Worm (Caenorhabditis elegans) whole organism, midembryonic: ENCODE data around the gene nas-9.

ENCODE experiments used
- T22C8.4 ChIP-seq: fragments of 200-800 bp; sonication (Bioruptor generic); IDR thresholded peaks from 2 replicates; pipeline ENCODE4 v1.3.6; 2022; ENCODE audit warnings: missing genetic modification characterization, missing compliant biosample characterization
- cog-1 ChIP-seq: sonication (generic microtip); optimal IDR thresholded peaks from 2 replicates; lab custom pipeline; 2016; ENCODE audit warnings: missing genetic modification characterization, missing compliant biosample characterization
- flt-1 ChIP-seq: fragments of 200-800 bp; sonication (Bioruptor generic); IDR thresholded peaks from 2 replicates; pipeline ENCODE4 v1.3.6; 2022; ENCODE audit warnings: missing genetic modification characterization, missing compliant biosample characterization
- klf-2 ChIP-seq: fragments of 200-800 bp; sonication (Bioruptor generic); conservative IDR thresholded peaks from 2 replicates; pipeline ENCODE4 v1.3.6; 2022; ENCODE audit warnings: missing genetic modification reagents, missing genetic modification characterization, missing compliant biosample characterization
- med-1 ChIP-seq: sonication (generic microtip); optimal IDR thresholded peaks from 2 replicates; lab custom pipeline; 2017; ENCODE audit warnings: missing genetic modification characterization, mild to moderate bottlenecking, missing compliant biosample characterization, antibody characterized with exemption, missing genetic modification reagents; ENCODE audit not compliant: insufficient read depth
- ref-1 ChIP-seq: fragments of 200-800 bp; sonication (Bioruptor generic); conservative IDR thresholded peaks from 2 replicates; pipeline ENCODE4 v1.3.6; 2022; ENCODE audit warnings: missing genetic modification reagents, missing genetic modification characterization, missing compliant biosample characterization
- tab-1 ChIP-seq: fragments of 200-800 bp; sonication (Bioruptor generic); IDR thresholded peaks from 2 replicates; pipeline ENCODE4 v1.3.6; 2022; ENCODE audit warnings: missing genetic modification characterization, missing compliant biosample characterization
- ztf-23 ChIP-seq: fragments of 200-800 bp; sonication (Bioruptor generic); IDR thresholded peaks from 2 replicates; pipeline ENCODE4 v1.3.6; 2022; ENCODE audit warnings: missing genetic modification reagents, missing genetic modification characterization, missing compliant biosample characterization
- ztf-29 ChIP-seq: fragments of 200-800 bp; sonication (Bioruptor generic); IDR thresholded peaks from 2 replicates; pipeline ENCODE4 v1.3.6; 2022; ENCODE audit warnings: missing genetic modification reagents, missing genetic modification characterization, missing compliant biosample characterization

The nas-9 gene

DNA sequence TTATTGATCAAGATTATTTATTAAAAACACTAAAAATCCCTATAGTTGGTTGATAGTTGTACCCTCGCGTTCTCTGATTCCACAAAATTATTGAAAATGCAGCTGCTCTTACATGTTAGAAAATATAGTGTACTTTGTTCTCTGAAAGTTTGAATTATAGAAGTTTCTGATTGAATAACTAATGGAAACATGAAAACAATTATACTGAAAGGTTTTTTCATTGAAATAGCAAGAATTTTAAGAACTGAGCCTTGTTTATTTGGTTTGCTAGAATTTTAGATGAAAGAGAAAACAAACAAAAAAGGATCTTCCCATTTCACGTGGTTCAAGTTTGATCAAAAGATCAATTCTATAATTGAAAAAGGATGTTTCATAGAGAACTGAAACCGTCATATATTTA, 27.7 kb upstream of the nas-9 start:
- TF ChIP-seq flt-1 (GFP tag; lab: Robert Waterston, UW): no peak
- no peak for TF ChIP-seq cog-1
- no peak for TF ChIP-seq ref-1 (GFP tag; lab: Robert Waterston, UW)
- TF ChIP-seq med-1 (GFP tag; lab: Kevin White, UChicago): no peak
- no peak for TF ChIP-seq klf-2
- TF ChIP-seq ztf-29 (GFP tag; lab: Robert Waterston, UW): no peak
- TF ChIP-seq ztf-23 (GFP tag; lab: Robert Waterston, UW): no peak
- no peak for TF ChIP-seq tab-1 (GFP tag; lab: Robert Waterston, UW)

DNA sequence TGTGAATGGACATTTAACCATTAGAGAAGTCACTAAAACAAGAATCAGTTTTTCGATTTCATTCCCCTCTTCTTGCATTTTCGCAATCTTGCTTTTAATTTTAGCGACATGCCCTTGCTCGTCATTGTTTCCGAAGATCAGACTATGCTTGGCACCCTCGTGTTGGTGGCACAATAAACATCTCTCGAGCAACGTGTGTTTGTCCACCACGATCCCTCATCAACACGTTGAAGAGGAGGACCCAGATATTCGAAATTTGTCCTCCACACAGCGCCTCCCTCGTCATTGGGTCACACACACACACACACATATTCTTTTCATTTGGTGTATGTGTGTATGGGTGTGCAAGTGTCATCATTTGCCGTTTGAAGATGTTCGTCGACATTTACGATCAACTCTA, 25.6 kb upstream of the nas-9 start, which contains the start of gene srd-32:
Gene srd-32 (plus strand): TSS at position 301 of the 400 bp plus-strand sequence.
- TF ChIP-seq klf-2 (no peak), ztf-23 (GFP tag; lab: Robert Waterston, UW) (no peak), med-1 (GFP tag; lab: Kevin White, UChicago) (no peak), ref-1 (GFP tag; lab: Robert Waterston, UW) (no peak), tab-1 (GFP tag; lab: Robert Waterston, UW) (no peak), flt-1 (GFP tag; lab: Robert Waterston, UW) (no peak), ztf-29 (GFP tag; lab: Robert Waterston, UW) (no peak), T22C8.4 (GFP tag; lab: Robert Waterston, UW) (no peak), cog-1 (no peak)

DNA sequence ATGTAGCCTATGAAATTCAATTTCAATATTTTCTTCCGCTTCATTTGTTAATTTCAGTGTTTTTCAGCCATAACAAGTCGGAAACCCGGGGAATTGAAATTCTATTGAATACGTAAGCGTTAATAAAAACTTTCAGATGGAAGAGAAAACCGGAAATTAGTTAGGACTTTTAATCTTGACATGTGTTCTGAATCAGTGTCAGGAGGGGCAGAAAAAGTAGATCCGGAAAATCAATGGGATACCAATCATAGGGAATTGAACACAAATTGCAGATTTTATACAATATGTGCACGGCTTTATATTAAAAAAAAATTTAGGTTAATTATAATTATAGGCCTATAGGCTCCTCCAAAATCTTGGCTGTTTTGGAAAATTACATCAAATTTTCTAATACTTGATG, 24.5 kb upstream of the nas-9 start:
- TF ChIP-seq med-1 (GFP tag; lab: Kevin White, UChicago): no peak
- TF ChIP-seq flt-1 (GFP tag; lab: Robert Waterston, UW): no peak
- TF ChIP-seq T22C8.4 (GFP tag; lab: Robert Waterston, UW): no peak
- no peak for TF ChIP-seq klf-2
- TF ChIP-seq ref-1 (GFP tag; lab: Robert Waterston, UW): no peak
- TF ChIP-seq cog-1: no peak
- no peak for TF ChIP-seq ztf-23 (GFP tag; lab: Robert Waterston, UW)
- no peak for TF ChIP-seq ztf-29 (GFP tag; lab: Robert Waterston, UW)
- no peak for TF ChIP-seq tab-1 (GFP tag; lab: Robert Waterston, UW)

DNA sequence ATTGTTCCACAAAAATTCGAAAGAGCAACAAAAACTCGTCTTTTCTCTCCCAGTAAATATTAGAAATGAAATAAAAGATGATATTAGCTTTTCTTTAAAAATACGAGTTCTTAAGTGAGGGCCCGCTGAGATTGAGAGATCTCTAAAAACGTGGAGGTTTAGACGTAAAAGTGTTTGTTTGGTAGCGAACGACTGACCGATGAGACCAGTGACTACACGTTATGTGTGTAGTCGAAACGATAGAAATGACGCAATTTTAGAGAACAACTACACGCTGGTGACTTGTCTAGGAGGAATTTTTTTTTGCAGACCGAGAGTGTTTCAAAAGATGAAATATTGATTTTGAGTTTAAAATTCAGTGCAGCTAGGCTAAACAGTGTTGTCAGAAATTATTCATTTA, 22.9 kb upstream of the nas-9 start, which contains the start of gene C37H5.13:
Gene C37H5.13 (minus strand): TSS at position 229 of the 400 bp plus-strand sequence.
- no peak for TF ChIP-seq cog-1
- TF ChIP-seq ref-1 (GFP tag; lab: Robert Waterston, UW): no peak
- TF ChIP-seq klf-2: no peak
- no peak for TF ChIP-seq med-1 (GFP tag; lab: Kevin White, UChicago)
- TF ChIP-seq tab-1 (GFP tag; lab: Robert Waterston, UW): no peak
- TF ChIP-seq ztf-23 (GFP tag; lab: Robert Waterston, UW): no peak
- no peak for TF ChIP-seq ztf-29 (GFP tag; lab: Robert Waterston, UW)
- no peak for TF ChIP-seq T22C8.4 (GFP tag; lab: Robert Waterston, UW)
- no peak for TF ChIP-seq flt-1 (GFP tag; lab: Robert Waterston, UW)

DNA sequence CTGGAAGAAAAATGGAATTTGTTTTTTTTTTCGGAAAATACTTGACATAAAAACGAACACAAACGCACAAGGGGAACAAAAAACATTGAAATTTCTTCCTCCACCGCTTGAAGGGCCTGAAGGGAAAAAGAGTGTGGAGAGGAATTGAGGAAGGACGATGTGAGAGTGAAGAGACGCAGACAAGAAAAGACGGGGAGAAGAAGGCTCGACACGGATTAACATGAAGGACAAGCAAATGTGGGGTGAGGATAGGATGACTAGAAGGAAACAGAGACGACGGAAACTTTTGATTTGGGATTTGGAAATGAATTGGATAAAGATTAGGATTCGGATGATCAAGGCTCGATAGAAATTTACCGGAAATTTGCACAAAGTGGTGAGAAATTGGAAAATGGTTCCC, 20.7 kb upstream of the nas-9 start:
- TF ChIP-seq med-1 (GFP tag; lab: Kevin White, UChicago): no peak
- TF ChIP-seq cog-1: no peak
- TF ChIP-seq ztf-23 (GFP tag; lab: Robert Waterston, UW): no peak
- TF ChIP-seq tab-1 (GFP tag; lab: Robert Waterston, UW): no peak
- TF ChIP-seq ztf-29 (GFP tag; lab: Robert Waterston, UW): no peak
- TF ChIP-seq klf-2: no peak
- no peak for TF ChIP-seq flt-1 (GFP tag; lab: Robert Waterston, UW)
- no peak; the same call in 1 of the 2 replicates for TF ChIP-seq T22C8.4 (GFP tag; lab: Robert Waterston, UW)
- TF ChIP-seq ref-1 (GFP tag; lab: Robert Waterston, UW): no peak

DNA sequence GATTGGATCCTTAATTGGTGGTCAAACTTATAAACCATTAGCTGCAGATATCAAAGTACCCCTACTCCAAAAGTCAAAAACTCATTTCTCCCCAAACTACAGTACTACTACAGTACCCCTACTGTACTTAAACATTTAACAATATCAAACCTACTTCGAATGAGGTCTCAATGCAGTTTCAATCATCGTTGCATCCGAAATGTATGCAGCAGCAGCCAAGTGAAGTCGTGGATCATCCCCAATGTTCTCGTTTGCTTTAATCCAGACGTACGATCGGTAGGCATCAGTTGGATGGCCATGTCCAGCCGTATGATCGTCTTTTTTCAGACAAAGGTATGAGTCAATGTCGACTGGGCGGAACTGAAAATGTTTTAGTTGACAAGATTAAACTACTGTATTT, 17.7 kb upstream of the nas-9 start:
- no peak for TF ChIP-seq cog-1
- TF ChIP-seq flt-1 (GFP tag; lab: Robert Waterston, UW): no peak
- TF ChIP-seq ztf-29 (GFP tag; lab: Robert Waterston, UW): no peak
- no peak for TF ChIP-seq tab-1 (GFP tag; lab: Robert Waterston, UW)
- TF ChIP-seq med-1 (GFP tag; lab: Kevin White, UChicago): no peak
- TF ChIP-seq ztf-23 (GFP tag; lab: Robert Waterston, UW): no peak
- no peak for TF ChIP-seq ref-1 (GFP tag; lab: Robert Waterston, UW)
- TF ChIP-seq T22C8.4 (GFP tag; lab: Robert Waterston, UW): no peak
- no peak for TF ChIP-seq klf-2

DNA sequence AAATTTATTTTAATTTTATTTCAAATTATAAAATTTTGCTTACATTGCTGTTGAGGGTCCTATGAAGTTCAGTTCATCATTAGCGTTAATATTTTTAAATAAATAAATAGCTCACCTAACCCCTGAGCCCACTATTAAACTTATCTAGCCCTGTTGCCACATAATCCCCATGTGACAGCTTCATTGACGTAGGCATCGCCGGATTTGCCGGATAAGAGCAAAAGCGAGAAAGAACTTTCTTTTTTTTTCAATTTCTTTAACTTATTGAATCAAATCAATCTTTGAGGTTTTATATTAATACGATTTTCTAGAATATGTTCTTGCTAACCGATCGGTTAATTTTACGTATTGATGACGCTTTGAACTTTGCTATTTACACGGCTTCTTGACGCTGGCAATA, 12.2 kb upstream of the nas-9 start:
- TF ChIP-seq T22C8.4 (GFP tag; lab: Robert Waterston, UW): no peak
- TF ChIP-seq med-1 (GFP tag; lab: Kevin White, UChicago): no peak
- no peak for TF ChIP-seq ref-1 (GFP tag; lab: Robert Waterston, UW)
- no peak for TF ChIP-seq klf-2

DNA sequence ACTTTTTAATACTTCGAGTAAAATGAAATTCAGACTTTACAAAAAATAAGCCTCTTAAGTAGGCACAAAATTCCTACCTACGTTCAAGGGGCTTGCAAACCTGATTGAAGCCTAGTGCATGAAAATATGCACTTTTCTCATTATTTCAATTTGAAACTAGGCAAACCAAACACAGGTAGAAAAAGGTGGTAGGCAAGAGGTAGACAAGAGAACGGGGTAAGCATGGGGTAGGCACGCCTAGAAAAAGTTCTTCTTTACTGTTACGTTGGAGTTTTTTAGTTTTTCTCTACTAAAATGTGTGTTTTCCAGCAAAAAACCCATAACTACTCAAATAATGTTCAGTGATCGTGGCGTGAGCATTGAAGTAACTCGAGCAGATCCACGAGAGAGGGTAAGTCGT, 11.3 kb upstream of the nas-9 start, which contains the start of gene nex-4:
Gene nex-4 (plus strand): TSS at position 301 of the 400 bp plus-strand sequence.
- TF ChIP-seq flt-1 (GFP tag; lab: Robert Waterston, UW) (no peak), klf-2 (no peak), ref-1 (GFP tag; lab: Robert Waterston, UW) (no peak), ztf-23 (GFP tag; lab: Robert Waterston, UW) (no peak), med-1 (GFP tag; lab: Kevin White, UChicago) (no peak), T22C8.4 (GFP tag; lab: Robert Waterston, UW) (no peak), ztf-29 (GFP tag; lab: Robert Waterston, UW) (no peak), cog-1 (no peak), tab-1 (GFP tag; lab: Robert Waterston, UW) (no peak)

DNA sequence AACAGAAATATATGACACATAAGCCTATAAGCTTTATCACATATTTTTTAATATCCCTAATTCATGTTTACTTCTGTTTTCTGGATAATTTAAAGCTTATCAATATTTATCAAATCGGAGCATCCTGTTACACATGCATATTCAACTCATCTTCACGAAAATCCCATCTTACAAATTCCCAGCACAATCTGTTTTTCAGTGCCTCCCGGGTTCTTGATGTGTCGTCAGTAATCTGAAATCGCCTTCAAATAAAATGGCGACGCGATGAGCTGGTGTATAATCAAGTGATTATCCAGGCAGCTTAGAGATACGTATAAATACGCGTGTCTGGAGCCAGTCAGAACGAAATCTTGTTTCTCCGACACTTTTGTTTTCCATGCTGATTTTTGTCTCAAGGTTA, 10.6 kb upstream of the nas-9 start:
- no peak for TF ChIP-seq ztf-29 (GFP tag; lab: Robert Waterston, UW)
- TF ChIP-seq klf-2: no peak

DNA sequence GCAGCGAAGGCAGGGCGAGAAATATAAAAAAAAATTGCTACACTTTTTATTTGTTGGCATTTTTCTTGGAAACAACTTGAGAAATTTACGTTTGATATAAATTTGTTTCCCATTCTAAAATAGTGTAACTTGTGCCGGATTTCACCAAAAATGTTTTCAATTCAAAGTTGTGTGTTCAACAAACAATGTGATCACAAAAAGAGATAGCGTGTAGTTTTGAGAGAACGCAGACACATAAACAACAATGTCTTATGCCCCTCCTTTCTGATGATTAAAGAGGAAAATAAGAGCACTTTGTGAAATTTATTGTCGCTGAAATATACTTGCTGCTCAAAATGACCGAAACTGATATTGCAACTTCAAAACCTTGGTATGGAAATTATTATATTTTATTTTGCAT, 7.6 kb upstream of the nas-9 start, which contains the start of gene abhd-5.1:
Gene abhd-5.1 (plus strand): TSS at position 230 of the 400 bp plus-strand sequence.
- TF ChIP-seq med-1 (GFP tag; lab: Kevin White, UChicago) (no peak), ztf-23 (GFP tag; lab: Robert Waterston, UW) (no peak), T22C8.4 (GFP tag; lab: Robert Waterston, UW) (no peak), klf-2 (no peak), flt-1 (GFP tag; lab: Robert Waterston, UW) (no peak), tab-1 (GFP tag; lab: Robert Waterston, UW) (no peak), ztf-29 (GFP tag; lab: Robert Waterston, UW) (no peak), ref-1 (GFP tag; lab: Robert Waterston, UW) (no peak), cog-1 (no peak)
